Worm (Caenorhabditis elegans) whole organism, young adult: ENCODE measurements around the gene W04H10.2.

ENCODE experiments used
- Y56A3A.18 ChIP-seq: fragments of 200-800 bp; sonication (Bioruptor generic); IDR thresholded peaks from 2 replicates; pipeline ENCODE4 v1.3.6; 2022; ENCODE audit warnings: missing genetic modification reagents, missing genetic modification characterization, missing compliant biosample characterization
- attf-3 ChIP-seq: fragments of 200-800 bp; sonication (Bioruptor generic); conservative IDR thresholded peaks from 2 replicates; pipeline ENCODE4 v1.3.6; 2022; ENCODE audit warnings: missing genetic modification reagents, missing genetic modification characterization, missing compliant biosample characterization
- bed-1 ChIP-seq: fragments of 200-800 bp; sonication (Bioruptor generic); IDR thresholded peaks from 2 replicates; pipeline ENCODE4 v1.3.6; 2022; ENCODE audit warnings: missing genetic modification reagents, missing genetic modification characterization, missing compliant biosample characterization
- bed-2 ChIP-seq: fragments of 200-800 bp; sonication (Bioruptor generic); IDR thresholded peaks from 2 replicates; pipeline ENCODE4 v1.3.6; 2022; ENCODE audit warnings: missing genetic modification reagents, missing genetic modification characterization, missing compliant biosample characterization
- cebp-1 ChIP-seq, 2 experiments: fragments of 200-800 bp in 1 of 2; sonication (Bioruptor generic) in 1 of 2; sonication (generic microtip) in 1 of 2; IDR thresholded peaks in 1 of 2; optimal IDR thresholded peaks in 1 of 2; 2 replicates each; pipeline versions ENCODE4 v1.3.6 to Lab custom; 2017 to 2022; ENCODE audit warnings: missing compliant biosample characterization in 2 of 2, missing genetic modification characterization in 2 of 2, mild to moderate bottlenecking in 1 of 2, missing genetic modification reagents in 1 of 2, moderate library complexity in 1 of 2
- ceh-40 ChIP-seq: fragments of 200-800 bp; sonication (Bioruptor generic); IDR thresholded peaks from 2 replicates; pipeline ENCODE4 v1.3.6; 2022; ENCODE audit warnings: missing genetic modification characterization, missing compliant biosample characterization
- ceh-91 ChIP-seq: fragments of 200-800 bp; sonication (Bioruptor generic); IDR thresholded peaks from 2 replicates; pipeline ENCODE4 v1.3.6; 2022; ENCODE audit warnings: missing genetic modification reagents, missing genetic modification characterization, missing compliant biosample characterization
- efl-1 ChIP-seq: fragments of 150-350 bp; optimal IDR thresholded peaks from 2 replicates; lab custom pipeline; 2014; ENCODE audit warnings: missing biosample characterization, missing genetic modification reagents, missing genetic modification characterization
- hrde-1 ChIP-seq: sonication (generic microtip); optimal IDR thresholded peaks from 2 replicates; lab custom pipeline; 2016; ENCODE audit warnings: missing genetic modification characterization, mild to moderate bottlenecking, missing compliant biosample characterization, moderate library complexity, missing genotype, missing genetic modification reagents, borderline replicate concordance
- mcd-1 ChIP-seq: fragments of 200-800 bp; sonication (Bioruptor generic); IDR thresholded peaks from 2 replicates; pipeline ENCODE4 v1.3.6; 2022; ENCODE audit warnings: missing genetic modification reagents, missing genetic modification characterization, missing compliant biosample characterization
- nfya-1 ChIP-seq: sonication (generic microtip); optimal IDR thresholded peaks from 2 replicates; lab custom pipeline; 2017; ENCODE audit warnings: antibody characterized with exemption, missing compliant biosample characterization, missing genetic modification characterization, borderline replicate concordance; ENCODE audit not compliant: insufficient read depth
- nhr-90 ChIP-seq: sonication (generic microtip); optimal IDR thresholded peaks from 2 replicates; lab custom pipeline; 2016; ENCODE audit warnings: missing genotype, mild to moderate bottlenecking, missing genetic modification characterization, missing compliant biosample characterization
- pha-4 ChIP-seq: fragments of 150-350 bp; sonication (generic microtip); optimal IDR thresholded peaks from 2 replicates; lab custom pipeline; 2014; ENCODE audit warnings: missing biosample characterization, missing genetic modification reagents, missing genetic modification characterization
- xnd-1 ChIP-seq: sonication (generic microtip); optimal IDR thresholded peaks from 2 replicates; lab custom pipeline; 2016; ENCODE audit warnings: missing genotype, missing genetic modification reagents, missing genetic modification characterization, missing compliant biosample characterization

DNA sequence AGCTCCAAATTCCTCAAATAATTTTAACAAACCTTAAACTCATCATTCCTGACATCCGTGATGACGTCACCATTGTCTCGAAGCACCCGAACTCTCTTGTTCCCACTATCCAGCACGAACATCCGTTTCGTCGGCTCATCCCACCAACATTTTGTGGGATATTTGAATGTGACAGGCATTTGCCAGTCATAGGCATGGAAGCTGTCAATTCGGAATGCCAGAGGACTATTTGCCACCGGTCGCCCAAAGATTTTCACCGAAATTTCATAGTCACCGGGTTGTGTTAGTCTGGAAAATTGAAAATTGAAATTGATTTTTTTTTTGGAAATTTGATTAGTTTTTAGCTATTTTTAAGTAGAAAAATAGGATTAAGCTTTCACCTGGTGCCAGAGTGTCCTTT lies 8.7 kb upstream of the W04H10.2 start:
- TF ChIP-seq hrde-1 (no peak), bed-2 (GFP tag; lab: Robert Waterston, UW) (no peak), attf-3 (GFP tag; lab: Robert Waterston, UW) (no peak), efl-1 (GFP tag; lab: Kevin White, UChicago) (no peak), ceh-40 (GFP tag; lab: Robert Waterston, UW) (no peak), pha-4 (tag; lab: Kevin White, UChicago) (no peak), cebp-1 (GFP tag; IDR thresholded peaks at IDR 0.05; lab: Robert Waterston, UW) (no peak), cebp-1 (tag; optimal IDR thresholded peaks at IDR 0.05; lab: Kevin White, UChicago) (no peak), nfya-1 (tag; lab: Kevin White, UChicago) (no peak), bed-1 (no peak), ceh-91 (no peak), xnd-1 (tag; lab: Kevin White, UChicago) (no peak), Y56A3A.18 (no peak), mcd-1 (GFP tag; lab: Robert Waterston, UW) (no peak), nhr-90 (tag; lab: Kevin White, UChicago) (no peak)
